Fruit fly (Drosophila melanogaster) whole organism, embryonic: ENCODE results near the gene Dh44.

Source experiments
- Antp ChIP-seq: fragments of 200-800 bp; sonication (Bioruptor generic); optimal IDR thresholded peaks from 3 replicates; lab custom pipeline; 2016; ENCODE audit warnings: missing biosample characterization, missing genetic modification characterization
- Asciz ChIP-seq: fragments of 200-800 bp; sonication (Bioruptor generic); optimal IDR thresholded peaks from 2 replicates; lab custom pipeline; 2017; ENCODE audit warnings: missing biosample characterization, mild to moderate bottlenecking, missing genetic modification characterization, missing genetic modification reagents
- Blimp-1 ChIP-seq: fragments of 200-800 bp; sonication (Bioruptor generic); optimal IDR thresholded peaks from 3 replicates; lab custom pipeline; 2018; ENCODE audit warnings: missing biosample characterization, missing genetic modification characterization, mild to moderate bottlenecking, moderate library complexity, missing genetic modification reagents
- CG10979 ChIP-seq: fragments of 200-800 bp; sonication (Bioruptor generic); optimal IDR thresholded peaks from 2 replicates; lab custom pipeline; 2018; ENCODE audit warnings: missing biosample characterization, mild to moderate bottlenecking, missing genetic modification characterization, moderate library complexity
- CG12219 ChIP-seq: fragments of 200-800 bp; sonication (Bioruptor generic); optimal IDR thresholded peaks from 3 replicates; lab custom pipeline; 2018; ENCODE audit warnings: missing biosample characterization, mild to moderate bottlenecking, missing genetic modification characterization
- CG1233 ChIP-seq: fragments of 200-800 bp; sonication (Bioruptor generic); optimal IDR thresholded peaks from 4 replicates; lab custom pipeline; 2018; ENCODE audit warnings: missing biosample characterization, mild to moderate bottlenecking, missing genetic modification characterization
- CG13296 ChIP-seq: fragments of 200-800 bp; sonication (Bioruptor generic); optimal IDR thresholded peaks from 3 replicates; lab custom pipeline; 2018; ENCODE audit warnings: missing biosample characterization, mild to moderate bottlenecking, missing genetic modification characterization
- CG1529 ChIP-seq: fragments of 200-800 bp; sonication (Bioruptor generic); optimal IDR thresholded peaks from 3 replicates; lab custom pipeline; 2018; ENCODE audit warnings: missing biosample characterization, missing genetic modification characterization
- CG15601 ChIP-seq: fragments of 200-800 bp; sonication (Bioruptor generic); optimal IDR thresholded peaks from 3 replicates; lab custom pipeline; 2019; ENCODE audit warnings: missing biosample characterization, mild to moderate bottlenecking, missing genetic modification characterization, moderate library complexity
- CG17802 ChIP-seq: fragments of 200-800 bp; sonication (Bioruptor generic); optimal IDR thresholded peaks from 2 replicates; lab custom pipeline; 2018; ENCODE audit warnings: missing biosample characterization, mild to moderate bottlenecking, missing genetic modification characterization, moderate library complexity
- CG18476 ChIP-seq: fragments of 200-800 bp; sonication (Bioruptor generic); optimal IDR thresholded peaks from 2 replicates; lab custom pipeline; 2016; ENCODE audit warnings: missing biosample characterization, mild to moderate bottlenecking, missing genetic modification characterization
- CG2120 ChIP-seq: fragments of 200-800 bp; sonication (Bioruptor generic); optimal IDR thresholded peaks from 3 replicates; lab custom pipeline; 2016; ENCODE audit warnings: missing biosample characterization, missing genetic modification characterization
- CG2712 ChIP-seq: fragments of 200-800 bp; optimal IDR thresholded peaks from 3 replicates; lab custom pipeline; 2019; ENCODE audit warnings: missing biosample characterization, mild to moderate bottlenecking, missing genetic modification characterization, moderate library complexity
- CG2875 ChIP-seq: fragments of 200-800 bp; sonication (Bioruptor generic); optimal IDR thresholded peaks from 2 replicates; lab custom pipeline; 2017; ENCODE audit warnings: missing biosample characterization, mild to moderate bottlenecking, missing genetic modification characterization, missing genetic modification reagents
- CG4360 ChIP-seq: fragments of 200-800 bp; sonication (Bioruptor generic); IDR thresholded peaks from 2 replicates; pipeline ENCODE4 v1.3.6; 2022; ENCODE audit warnings: missing biosample characterization, missing genetic modification characterization
- CG4424 ChIP-seq: fragments of 200-800 bp; sonication (Bioruptor generic); optimal IDR thresholded peaks from 3 replicates; lab custom pipeline; 2016; ENCODE audit warnings: missing biosample characterization, missing genetic modification characterization
- CG5953 ChIP-seq: fragments of 200-800 bp; sonication (Bioruptor generic); IDR thresholded peaks from 2 replicates; pipeline ENCODE4 v1.3.6; 2022; ENCODE audit warnings: missing biosample characterization, missing genetic modification characterization
- CG6175 ChIP-seq: fragments of 200-800 bp; sonication (Bioruptor generic); IDR thresholded peaks from 3 replicates; pipeline ENCODE4 v1.3.6; 2022; ENCODE audit warnings: missing biosample characterization, missing genetic modification characterization
- CG6765 ChIP-seq: fragments of 200-800 bp; sonication (Bioruptor generic); optimal IDR thresholded peaks from 3 replicates; lab custom pipeline; 2017; ENCODE audit warnings: missing biosample characterization, mild to moderate bottlenecking, missing genetic modification characterization
- CG7271 ChIP-seq: fragments of 200-800 bp; sonication (Bioruptor generic); optimal IDR thresholded peaks from 2 replicates; lab custom pipeline; 2018; ENCODE audit warnings: missing biosample characterization, mild to moderate bottlenecking, missing genetic modification characterization, moderate library complexity
- CG7357 ChIP-seq: fragments of 200-800 bp; sonication (Bioruptor generic); IDR thresholded peaks from 3 replicates; pipeline ENCODE4 v1.3.6; 2022; ENCODE audit warnings: missing biosample characterization, missing genetic modification characterization
- CG9727 ChIP-seq: fragments of 200-800 bp; sonication (Bioruptor generic); optimal IDR thresholded peaks from 3 replicates; lab custom pipeline; 2017; ENCODE audit warnings: missing biosample characterization, mild to moderate bottlenecking, missing genetic modification characterization
- CG9817 ChIP-seq: fragments of 200-800 bp; sonication (Bioruptor generic); optimal IDR thresholded peaks from 2 replicates; lab custom pipeline; 2018; ENCODE audit warnings: missing biosample characterization, mild to moderate bottlenecking, missing genetic modification characterization, moderate library complexity
- CTCF ChIP-seq: fragments of 200-800 bp; sonication (Bioruptor generic); optimal IDR thresholded peaks from 2 replicates; lab custom pipeline; 2017; ENCODE audit warnings: missing biosample characterization, mild to moderate bottlenecking, missing genetic modification characterization, moderate library complexity
- Dek ChIP-seq: fragments of 200-800 bp; sonication (Bioruptor generic); optimal IDR thresholded peaks from 3 replicates; lab custom pipeline; 2019; ENCODE audit warnings: missing biosample characterization, mild to moderate bottlenecking, missing genetic modification characterization, moderate library complexity
- Dfd ChIP-seq, 2 experiments: fragments of >200 bp; optimal IDR thresholded peaks; 2 replicates each; lab custom pipeline; 2017; ENCODE audit warnings: missing biosample characterization in 2 of 2, missing genetic modification characterization in 2 of 2
- E2f2 ChIP-seq: fragments of 200-800 bp; sonication (Bioruptor generic); IDR thresholded peaks from 2 replicates; pipeline ENCODE4 v1.3.6; 2022; ENCODE audit warnings: missing biosample characterization, missing genetic modification characterization
- H2.0 ChIP-seq: fragments of 200-800 bp; sonication (Bioruptor generic); IDR thresholded peaks from 2 replicates; pipeline ENCODE4 v1.3.6; 2022; ENCODE audit warnings: missing biosample characterization, missing genetic modification characterization
- Lhr ChIP-seq: fragments of 200-800 bp; sonication (Bioruptor generic); optimal IDR thresholded peaks from 3 replicates; lab custom pipeline; 2017; ENCODE audit warnings: mild to moderate bottlenecking, missing biosample characterization, missing genetic modification reagents, missing genetic modification characterization
- NC2α ChIP-seq: fragments of 200-800 bp; sonication (Bioruptor generic); optimal IDR thresholded peaks from 2 replicates; lab custom pipeline; 2016; ENCODE audit warnings: missing biosample characterization, missing genetic modification characterization
- NK7.1 ChIP-seq: fragments of 200-800 bp; sonication (Bioruptor generic); optimal IDR thresholded peaks from 3 replicates; lab custom pipeline; 2016; ENCODE audit warnings: missing biosample characterization, missing genetic modification characterization
- Pdp1 ChIP-seq, 2 experiments: fragments of 200-800 bp; sonication (Bioruptor generic); optimal IDR thresholded peaks; 3 replicates each; lab custom pipeline; 2016; ENCODE audit warnings: missing biosample characterization in 2 of 2, missing genetic modification characterization in 2 of 2, mild to moderate bottlenecking in 1 of 2, moderate library complexity in 1 of 2
- Poxn ChIP-seq: fragments of 200-800 bp; sonication (Bioruptor generic); IDR thresholded peaks from 2 replicates; pipeline ENCODE4 v1.3.6; 2022; ENCODE audit warnings: missing biosample characterization, missing genetic modification characterization
- Tbp ChIP-seq: fragments of >200 bp; optimal IDR thresholded peaks from 2 replicates; lab custom pipeline; 2018; ENCODE audit warnings: missing biosample characterization, missing genetic modification characterization
- Xrp1 ChIP-seq: fragments of 200-800 bp; sonication (Bioruptor generic); IDR thresholded peaks from 2 replicates; pipeline ENCODE4 v1.3.6; 2022; ENCODE audit warnings: missing biosample characterization, missing genetic modification characterization
- ab ChIP-seq: fragments of 200-800 bp; sonication (Bioruptor generic); optimal IDR thresholded peaks from 2 replicates; lab custom pipeline; 2016; ENCODE audit warnings: missing biosample characterization, missing genetic modification characterization
- bsh ChIP-seq, 2 experiments: fragments of 200-800 bp; sonication (Bioruptor generic); optimal IDR thresholded peaks; 2 replicates each; lab custom pipeline; 2017 to 2018; ENCODE audit warnings: mild to moderate bottlenecking in 2 of 2, missing biosample characterization in 2 of 2, missing genetic modification characterization in 2 of 2, moderate library complexity in 1 of 2
- chif ChIP-seq, 2 experiments: fragments of 200-800 bp; sonication (Bioruptor generic); optimal IDR thresholded peaks; 3 replicates each; lab custom pipeline; 2016; ENCODE audit warnings: missing biosample characterization in 2 of 2, missing genetic modification characterization in 2 of 2
- danr ChIP-seq: fragments of 200-800 bp; sonication (Bioruptor generic); IDR thresholded peaks from 2 replicates; pipeline ENCODE4 v1.3.6; 2022; ENCODE audit warnings: missing biosample characterization, missing genetic modification characterization
- fd102C ChIP-seq: fragments of 200-800 bp; sonication (Bioruptor generic); optimal IDR thresholded peaks from 2 replicates; lab custom pipeline; 2018; ENCODE audit warnings: missing biosample characterization, mild to moderate bottlenecking, missing genetic modification characterization, moderate library complexity
- gcm2 ChIP-seq: fragments of 200-800 bp; sonication (Bioruptor generic); optimal IDR thresholded peaks from 2 replicates; lab custom pipeline; 2016; ENCODE audit warnings: missing biosample characterization, missing genetic modification characterization
- hbn ChIP-seq: fragments of 200-800 bp; sonication (Bioruptor generic); IDR thresholded peaks from 2 replicates; pipeline ENCODE4 v1.3.6; 2022; ENCODE audit warnings: missing biosample characterization, missing genetic modification characterization; ENCODE audit not compliant: partially characterized antibody
- her ChIP-seq: fragments of 200-800 bp; sonication (Bioruptor generic); optimal IDR thresholded peaks from 2 replicates; lab custom pipeline; 2016; ENCODE audit warnings: missing biosample characterization, missing genetic modification characterization
- ind ChIP-seq: fragments of 200-800 bp; sonication (Bioruptor generic); optimal IDR thresholded peaks from 3 replicates; lab custom pipeline; 2016; ENCODE audit warnings: missing biosample characterization, missing genetic modification characterization
- insv ChIP-seq, 2 experiments: fragments of 200-800 bp; sonication (Bioruptor generic); optimal IDR thresholded peaks; 3 replicates each; lab custom pipeline; 2016 to 2018; ENCODE audit warnings: missing biosample characterization in 2 of 2, missing genetic modification characterization in 2 of 2
- nerfin-2 ChIP-seq: fragments of 200-800 bp; sonication (Bioruptor generic); IDR thresholded peaks from 2 replicates; pipeline ENCODE4 v1.3.6; 2022; ENCODE audit warnings: missing biosample characterization, missing genetic modification characterization; ENCODE audit not compliant: partially characterized antibody
- pan ChIP-seq, 4 experiments: fragments of >200 bp in 3 of 4; fragments of 200-800 bp in 1 of 4; sonication (Bioruptor generic) in 1 of 4; optimal IDR thresholded peaks in 3 of 4; IDR thresholded peaks in 1 of 4; 2 replicates each; pipeline versions ENCODE4 v1.3.6 to Lab custom; 2017 to 2022; ENCODE audit warnings: missing biosample characterization in 2 of 4, missing genetic modification characterization in 2 of 4, mixed read lengths in 1 of 4
- pnt ChIP-seq: fragments of 200-800 bp; sonication (Bioruptor generic); optimal IDR thresholded peaks from 3 replicates; lab custom pipeline; 2016; ENCODE audit warnings: missing biosample characterization, missing genetic modification characterization
- row ChIP-seq: fragments of 200-800 bp; sonication (Bioruptor generic); IDR thresholded peaks from 3 replicates; pipeline ENCODE4 v1.3.6; 2022; ENCODE audit warnings: missing biosample characterization, missing genetic modification characterization
- slp2 ChIP-seq: fragments of 200-800 bp; sonication (Bioruptor generic); optimal IDR thresholded peaks from 2 replicates; lab custom pipeline; 2016; ENCODE audit warnings: missing biosample characterization, missing genetic modification characterization
- unc-4 ChIP-seq: fragments of 200-800 bp; sonication (Bioruptor generic); IDR thresholded peaks from 2 replicates; pipeline ENCODE4 v1.3.6; 2022; ENCODE audit warnings: missing biosample characterization, missing genetic modification characterization; ENCODE audit not compliant: partially characterized antibody
- wdn ChIP-seq: fragments of 200-800 bp; sonication (Bioruptor generic); IDR thresholded peaks from 2 replicates; pipeline ENCODE4 v1.3.6; 2022; ENCODE audit warnings: missing biosample characterization, missing genetic modification characterization

The Dh44 gene

dm6 chr3R:9679746-9680145 is 41.8 kb downstream of the Dh44 start, which contains the start of gene nmdyn-D7 (continued):
- no peak for TF ChIP-seq Blimp-1 (GFP tag; lab: Kevin White, UChicago)
- no peak for TF ChIP-seq CTCF (GFP tag; lab: Kevin White, UChicago)
- TF ChIP-seq CG2875 (GFP tag; lab: Kevin White, UChicago) = no peak
- no peak for TF ChIP-seq CG7357 (GFP tag; lab: Robert Waterston, UW)
- no peak for TF ChIP-seq Xrp1
- no peak for TF ChIP-seq CG12219
- peak; percentile 1 for TF ChIP-seq CG2712 (tag; lab: Kevin White, UChicago)
- no peak for TF ChIP-seq CG6765 (GFP tag; lab: Kevin White, UChicago)
- no peak for TF ChIP-seq gcm2
- no peak for TF ChIP-seq bsh (GFP tag; optimal IDR thresholded peaks at IDR 0.05; lab: Kevin White, UChicago)
- no peak for TF ChIP-seq CG9817
- TF ChIP-seq CG1233 (GFP tag; lab: Kevin White, UChicago) = no peak
- no peak for TF ChIP-seq H2.0 (GFP tag; lab: Robert Waterston, UW)
- no peak for TF ChIP-seq fd102C (GFP tag; lab: Kevin White, UChicago)
- no peak for TF ChIP-seq her (GFP tag; lab: Kevin White, UChicago)
- TF ChIP-seq CG4424 (GFP tag; lab: Kevin White, UChicago) = no peak
- TF ChIP-seq Antp (GFP tag; lab: Kevin White, UChicago) = no peak
- no peak for TF ChIP-seq CG1529 (GFP tag; lab: Kevin White, UChicago)
- no peak for TF ChIP-seq CG7271 (tag; lab: Kevin White, UChicago)
- no peak for TF ChIP-seq CG4360 (GFP tag; lab: Robert Waterston, UW)
- TF ChIP-seq CG15601 = no peak
- TF ChIP-seq CG6175 (GFP tag; lab: Robert Waterston, UW) = no peak
- TF ChIP-seq NC2α = no peak
- no peak for TF ChIP-seq danr (GFP tag; lab: Robert Waterston, UW)
- TF ChIP-seq E2f2 (GFP tag; lab: Robert Waterston, UW) = peak; percentile 97
- TF ChIP-seq Dek (tag; lab: Kevin White, UChicago) = no peak
- TF ChIP-seq hbn (GFP tag; lab: Robert Waterston, UW) = no peak
- TF ChIP-seq CG10979 (tag; lab: Kevin White, UChicago) = no peak
- TF ChIP-seq nerfin-2 (GFP tag; lab: Robert Waterston, UW) = no peak
- no peak for TF ChIP-seq wdn
- TF ChIP-seq insv (GFP tag; optimal IDR thresholded peaks at IDR 0.05; lab: Kevin White, UChicago) = no peak
- no peak for TF ChIP-seq chif (GFP tag; optimal IDR thresholded peaks at IDR 0.05; lab: Kevin White, UChicago)
- TF ChIP-seq CG18476 = no peak
- TF ChIP-seq slp2 = no peak
- TF ChIP-seq CG13296 = no peak
- no peak for TF ChIP-seq pan (optimal IDR thresholded peaks at IDR 0.05; lab: Kevin White, UChicago)
- TF ChIP-seq pan (GFP tag; optimal IDR thresholded peaks at IDR 0.05 in 1 of 2, IDR thresholded peaks at IDR 0.05 in 1 of 2) = no peak
- no peak for TF ChIP-seq Poxn (GFP tag; lab: Robert Waterston, UW)
- TF ChIP-seq Asciz (GFP tag; lab: Kevin White, UChicago) = no peak
- no peak for TF ChIP-seq CG9727 (GFP tag; lab: Kevin White, UChicago)
- TF ChIP-seq CG5953 (GFP tag; lab: Robert Waterston, UW) = no peak
- TF ChIP-seq Dfd (GFP tag; optimal IDR thresholded peaks at IDR 0.05; lab: Kevin White, UChicago) = no peak
- TF ChIP-seq pnt = no peak
- no peak for TF ChIP-seq Pdp1 (GFP tag; optimal IDR thresholded peaks at IDR 0.05; lab: Kevin White, UChicago)
- TF ChIP-seq CG17802 = no peak
- no peak for TF ChIP-seq CG2120
- no peak for TF ChIP-seq ind (GFP tag; lab: Kevin White, UChicago)
- TF ChIP-seq NK7.1 (GFP tag; lab: Kevin White, UChicago) = no peak
- TF ChIP-seq row (GFP tag; lab: Robert Waterston, UW) = peak; percentile 26; the same call in 1 of the 3 replicates
- no peak for TF ChIP-seq Lhr (GFP tag; lab: Kevin White, UChicago)
- TF ChIP-seq ab (GFP tag; lab: Kevin White, UChicago) = no peak
- no peak for TF ChIP-seq unc-4 (GFP tag; lab: Robert Waterston, UW)
- TF ChIP-seq Tbp (GFP tag; lab: Kevin White, UChicago) = no peak
